Worm (Caenorhabditis elegans) whole organism, late embryonic: ENCODE measurements around the gene srx-65.
A peak's percentile ranks its signal among the peaks of the same experiment; 100 is the strongest.

Experiments
- F13H6.1 ChIP-seq: sonication (generic microtip); optimal IDR thresholded peaks from 2 replicates; lab custom pipeline; 2016; ENCODE audit warnings: missing genetic modification characterization, missing compliant biosample characterization
- Y22D7AL.16 ChIP-seq: sonication (generic microtip); optimal IDR thresholded peaks from 2 replicates; lab custom pipeline; 2016; ENCODE audit warnings: missing genetic modification characterization, missing compliant biosample characterization
- ceh-30 ChIP-seq: fragments of 150-350 bp; optimal IDR thresholded peaks from 2 replicates; lab custom pipeline; 2014; ENCODE audit warnings: missing biosample characterization, missing genetic modification characterization
- ceh-9 ChIP-seq: sonication (generic microtip); optimal IDR thresholded peaks from 2 replicates; lab custom pipeline; 2016; ENCODE audit warnings: mild to moderate bottlenecking, missing genetic modification characterization, inconsistent platforms, missing compliant biosample characterization
- che-1 ChIP-seq: sonication (generic microtip); optimal IDR thresholded peaks from 2 replicates; lab custom pipeline; 2016; ENCODE audit warnings: mild to moderate bottlenecking, missing genetic modification characterization, missing compliant biosample characterization
- dve-1 ChIP-seq: sonication (generic microtip); optimal IDR thresholded peaks from 2 replicates; lab custom pipeline; 2017; ENCODE audit warnings: antibody characterized with exemption, mild to moderate bottlenecking, missing genetic modification characterization, missing compliant biosample characterization
- elt-2 ChIP-seq: sonication (generic microtip); optimal IDR thresholded peaks from 2 replicates; lab custom pipeline; 2016; ENCODE audit warnings: missing genetic modification reagents, missing genetic modification characterization, missing compliant biosample characterization
- elt-4 ChIP-seq: sonication (generic microtip); optimal IDR thresholded peaks from 2 replicates; lab custom pipeline; 2016; ENCODE audit warnings: missing genetic modification characterization, missing compliant biosample characterization
- fkh-6 ChIP-seq: sonication (generic microtip); optimal IDR thresholded peaks from 2 replicates; lab custom pipeline; 2016; ENCODE audit warnings: missing genetic modification characterization, missing compliant biosample characterization
- mec-3 ChIP-seq: sonication (generic microtip); optimal IDR thresholded peaks from 2 replicates; lab custom pipeline; 2016; ENCODE audit warnings: borderline replicate concordance, missing genetic modification characterization, missing compliant biosample characterization
- pax-1 ChIP-seq: fragments of 150-350 bp; optimal IDR thresholded peaks from 2 replicates; lab custom pipeline; 2014; ENCODE audit warnings: missing biosample characterization, missing genetic modification characterization
- ref-2 ChIP-seq: sonication (generic microtip); optimal IDR thresholded peaks from 2 replicates; lab custom pipeline; 2016; ENCODE audit warnings: missing genetic modification characterization, missing compliant biosample characterization
- tbx-2 ChIP-seq: sonication (generic microtip); optimal IDR thresholded peaks from 2 replicates; lab custom pipeline; 2016; ENCODE audit warnings: missing genetic modification characterization, missing compliant biosample characterization

srx-65 gene

ce11 chrV:3969664-3970063 lies 47.9 kb downstream of the srx-65 start:
- TF ChIP-seq mec-3: no peak
- no peak for TF ChIP-seq ref-2 (tag; lab: Kevin White, UChicago)
- TF ChIP-seq che-1 (tag; lab: Kevin White, UChicago): no peak
- no peak for TF ChIP-seq F13H6.1
- TF ChIP-seq Y22D7AL.16 (tag; lab: Kevin White, UChicago): no peak
- TF ChIP-seq ceh-30 (tag; lab: Kevin White, UChicago): no peak
- TF ChIP-seq elt-4 (tag; lab: Kevin White, UChicago): no peak
- TF ChIP-seq fkh-6 (tag; lab: Kevin White, UChicago): no peak
- TF ChIP-seq ceh-9: no peak
- TF ChIP-seq dve-1 (tag; lab: Kevin White, UChicago): no peak
- TF ChIP-seq pax-1: no peak

- TF ChIP-seq elt-2 (tag; lab: Kevin White, UChicago) (peak; percentile 2), tbx-2 (tag; lab: Kevin White, UChicago) (no peak)
These were observed 48.7 kb downstream of the srx-65 start, which contains the start of gene cyp-34A9 for ce11 chrV:3970410-3970809. TSS of gene cyp-34A9 (minus strand) at chrV:3970540.
